Fruit fly (Drosophila melanogaster) whole organism, embryonic: ENCODE measurements around the gene Sfp23F.

Source experiments
- Atf6 ChIP-seq: fragments of 200-800 bp; sonication (Bioruptor generic); IDR thresholded peaks from 2 replicates; pipeline ENCODE4 v1.3.6; 2022; ENCODE audit warnings: missing biosample characterization, missing genetic modification characterization
- B-H2 ChIP-seq: fragments of 200-800 bp; sonication (Bioruptor generic); optimal IDR thresholded peaks from 2 replicates; lab custom pipeline; 2018; ENCODE audit warnings: missing biosample characterization, mild to moderate bottlenecking, missing genetic modification characterization
- BtbVII ChIP-seq: fragments of 200-800 bp; sonication (Bioruptor generic); optimal IDR thresholded peaks from 3 replicates; lab custom pipeline; 2017; ENCODE audit warnings: missing biosample characterization, mild to moderate bottlenecking, missing genetic modification characterization
- CG10267 ChIP-seq: fragments of 200-800 bp; sonication (Bioruptor generic); optimal IDR thresholded peaks from 2 replicates; lab custom pipeline; 2018; ENCODE audit warnings: missing biosample characterization, mild to moderate bottlenecking, missing genetic modification characterization, moderate library complexity
- CG10366 ChIP-seq: fragments of 200-800 bp; sonication (Bioruptor generic); IDR thresholded peaks from 2 replicates; pipeline ENCODE4 v1.3.6; 2022; ENCODE audit warnings: missing biosample characterization, missing genetic modification characterization
- CG12219 ChIP-seq: fragments of 200-800 bp; sonication (Bioruptor generic); optimal IDR thresholded peaks from 3 replicates; lab custom pipeline; 2018; ENCODE audit warnings: missing biosample characterization, mild to moderate bottlenecking, missing genetic modification characterization
- CG12236 ChIP-seq: fragments of 200-800 bp; sonication (Bioruptor generic); optimal IDR thresholded peaks from 2 replicates; lab custom pipeline; 2016; ENCODE audit warnings: missing biosample characterization, missing genetic modification characterization
- CG13775 ChIP-seq: fragments of 200-800 bp; sonication (Bioruptor generic); optimal IDR thresholded peaks from 3 replicates; lab custom pipeline; 2017; ENCODE audit warnings: missing biosample characterization, mild to moderate bottlenecking, missing genetic modification characterization
- CG14441 ChIP-seq: fragments of 200-800 bp; sonication (Bioruptor generic); IDR thresholded peaks from 2 replicates; pipeline ENCODE4 v1.3.6; 2022; ENCODE audit warnings: missing biosample characterization, missing genetic modification characterization
- CG15601 ChIP-seq: fragments of 200-800 bp; sonication (Bioruptor generic); optimal IDR thresholded peaks from 3 replicates; lab custom pipeline; 2019; ENCODE audit warnings: missing biosample characterization, mild to moderate bottlenecking, missing genetic modification characterization, moderate library complexity
- CG1832 ChIP-seq: fragments of 200-800 bp; sonication (Bioruptor generic); optimal IDR thresholded peaks from 2 replicates; lab custom pipeline; 2017; ENCODE audit warnings: missing biosample characterization, mild to moderate bottlenecking, missing genetic modification characterization, inconsistent platforms
- CG2116 ChIP-seq: fragments of 200-800 bp; sonication (Bioruptor generic); optimal IDR thresholded peaks from 3 replicates; lab custom pipeline; 2018; ENCODE audit warnings: missing biosample characterization, mild to moderate bottlenecking, missing genetic modification characterization
- CG2889 ChIP-seq: fragments of 200-800 bp; sonication (Bioruptor generic); IDR thresholded peaks from 3 replicates; pipeline ENCODE4 v1.3.6; 2022; ENCODE audit warnings: missing biosample characterization, missing genetic modification characterization
- CG30403 ChIP-seq: fragments of 200-800 bp; sonication (Bioruptor generic); optimal IDR thresholded peaks from 3 replicates; lab custom pipeline; 2016; ENCODE audit warnings: missing biosample characterization, missing genetic modification characterization
- CG33557 ChIP-seq: fragments of 200-800 bp; sonication (Bioruptor generic); optimal IDR thresholded peaks from 2 replicates; lab custom pipeline; 2019; ENCODE audit warnings: missing biosample characterization, mild to moderate bottlenecking, missing genetic modification characterization, moderate library complexity
- CG3838 ChIP-seq: fragments of 200-800 bp; sonication (Bioruptor generic); optimal IDR thresholded peaks from 3 replicates; lab custom pipeline; 2016; ENCODE audit warnings: missing biosample characterization, missing genetic modification characterization
- CG42726 ChIP-seq: fragments of 200-800 bp; sonication (Bioruptor generic); IDR thresholded peaks from 2 replicates; pipeline ENCODE4 v1.3.6; 2022; ENCODE audit warnings: missing biosample characterization, missing genetic modification characterization; ENCODE audit not compliant: partially characterized antibody
- Camta ChIP-seq: fragments of 200-800 bp; sonication (Bioruptor generic); optimal IDR thresholded peaks from 2 replicates; lab custom pipeline; 2016; ENCODE audit warnings: missing biosample characterization, missing genetic modification characterization
- Dip3 ChIP-seq: fragments of 200-800 bp; sonication (Bioruptor generic); optimal IDR thresholded peaks from 3 replicates; lab custom pipeline; 2016; ENCODE audit warnings: missing biosample characterization, missing genetic modification characterization
- Drgx ChIP-seq: fragments of 200-800 bp; sonication (Bioruptor generic); IDR thresholded peaks from 2 replicates; pipeline ENCODE4 v1.3.6; 2022; ENCODE audit warnings: missing biosample characterization, missing genetic modification characterization
- E2f2 ChIP-seq: fragments of 200-800 bp; sonication (Bioruptor generic); IDR thresholded peaks from 2 replicates; pipeline ENCODE4 v1.3.6; 2022; ENCODE audit warnings: missing biosample characterization, missing genetic modification characterization
- GATAe ChIP-seq: fragments of 200-800 bp; sonication (Bioruptor generic); conservative IDR thresholded peaks from 2 replicates; pipeline ENCODE4 v1.3.6; 2022; ENCODE audit warnings: missing biosample characterization, missing genetic modification characterization
- H2.0 ChIP-seq: fragments of 200-800 bp; sonication (Bioruptor generic); IDR thresholded peaks from 2 replicates; pipeline ENCODE4 v1.3.6; 2022; ENCODE audit warnings: missing biosample characterization, missing genetic modification characterization
- Hr39 ChIP-seq: fragments of >200 bp; optimal IDR thresholded peaks from 2 replicates; lab custom pipeline; 2017
- Mad ChIP-seq: fragments of 200-800 bp; sonication (Bioruptor generic); optimal IDR thresholded peaks from 2 replicates; lab custom pipeline; 2016; ENCODE audit warnings: missing biosample characterization, missing genetic modification characterization
- Max ChIP-seq: fragments of 200-800 bp; sonication (Bioruptor generic); optimal IDR thresholded peaks from 2 replicates; lab custom pipeline; 2016; ENCODE audit warnings: missing biosample characterization, mild to moderate bottlenecking, missing genetic modification characterization
- Poxn ChIP-seq: fragments of 200-800 bp; sonication (Bioruptor generic); IDR thresholded peaks from 2 replicates; pipeline ENCODE4 v1.3.6; 2022; ENCODE audit warnings: missing biosample characterization, missing genetic modification characterization
- Ptx1 ChIP-seq: fragments of 200-800 bp; sonication (Bioruptor generic); IDR thresholded peaks from 2 replicates; pipeline ENCODE4 v1.3.6; 2022; ENCODE audit warnings: missing biosample characterization, missing genetic modification characterization
- Scr ChIP-seq: fragments of 200-800 bp; sonication (Bioruptor generic); IDR thresholded peaks from 2 replicates; pipeline ENCODE4 v1.3.6; 2022; ENCODE audit warnings: missing biosample characterization, missing genetic modification characterization; ENCODE audit not compliant: partially characterized antibody
- Xrp1 ChIP-seq: fragments of 200-800 bp; sonication (Bioruptor generic); IDR thresholded peaks from 2 replicates; pipeline ENCODE4 v1.3.6; 2022; ENCODE audit warnings: missing biosample characterization, missing genetic modification characterization
- ab ChIP-seq: fragments of 200-800 bp; sonication (Bioruptor generic); optimal IDR thresholded peaks from 2 replicates; lab custom pipeline; 2016; ENCODE audit warnings: missing biosample characterization, missing genetic modification characterization
- al ChIP-seq: fragments of 200-800 bp; sonication (Bioruptor generic); IDR thresholded peaks from 2 replicates; pipeline ENCODE4 v1.3.6; 2022; ENCODE audit warnings: missing biosample characterization, missing genetic modification characterization
- aop ChIP-seq: fragments of 200-800 bp; sonication (Bioruptor generic); IDR thresholded peaks from 2 replicates; pipeline ENCODE4 v1.3.6; 2022; ENCODE audit warnings: missing biosample characterization, missing genetic modification characterization
- ap ChIP-seq: fragments of 200-800 bp; sonication (Bioruptor generic); IDR thresholded peaks from 2 replicates; pipeline ENCODE4 v1.3.6; 2022; ENCODE audit warnings: missing biosample characterization, missing genetic modification characterization
- bcd ChIP-seq: fragments of 200-800 bp; sonication (Bioruptor generic); optimal IDR thresholded peaks from 2 replicates; lab custom pipeline; 2017; ENCODE audit warnings: missing biosample characterization, mild to moderate bottlenecking, missing genetic modification characterization
- br ChIP-seq: fragments of >200 bp; optimal IDR thresholded peaks from 2 replicates; lab custom pipeline; 2017
- caup ChIP-seq: fragments of 200-800 bp; sonication (Bioruptor generic); optimal IDR thresholded peaks from 3 replicates; lab custom pipeline; 2017; ENCODE audit warnings: missing biosample characterization, mild to moderate bottlenecking, missing genetic modification characterization, moderate library complexity; ENCODE audit not compliant: severe bottlenecking
- chif ChIP-seq, 2 experiments: fragments of 200-800 bp; sonication (Bioruptor generic); optimal IDR thresholded peaks; 3 replicates each; lab custom pipeline; 2016; ENCODE audit warnings: missing biosample characterization in 2 of 2, missing genetic modification characterization in 2 of 2
- exex ChIP-seq: fragments of 200-800 bp; sonication (Bioruptor generic); optimal IDR thresholded peaks from 4 replicates; lab custom pipeline; 2018; ENCODE audit warnings: missing biosample characterization, mild to moderate bottlenecking, missing genetic modification characterization, moderate library complexity
- her ChIP-seq: fragments of 200-800 bp; sonication (Bioruptor generic); optimal IDR thresholded peaks from 2 replicates; lab custom pipeline; 2016; ENCODE audit warnings: missing biosample characterization, missing genetic modification characterization
- inv ChIP-seq: fragments of 200-800 bp; sonication (Bioruptor generic); IDR thresholded peaks from 2 replicates; pipeline ENCODE4 v1.3.6; 2022; ENCODE audit warnings: missing biosample characterization, missing genetic modification characterization; ENCODE audit not compliant: partially characterized antibody
- kah ChIP-seq: fragments of 200-800 bp; sonication (Bioruptor generic); optimal IDR thresholded peaks from 2 replicates; lab custom pipeline; 2018; ENCODE audit warnings: missing biosample characterization, mild to moderate bottlenecking, missing genetic modification characterization
- lilli ChIP-seq: fragments of 200-800 bp; sonication (Bioruptor generic); optimal IDR thresholded peaks from 3 replicates; lab custom pipeline; 2016; ENCODE audit warnings: missing biosample characterization, missing genetic modification characterization
- oc ChIP-seq: fragments of 200-800 bp; sonication (Bioruptor generic); optimal IDR thresholded peaks from 2 replicates; lab custom pipeline; 2018; ENCODE audit warnings: missing biosample characterization, mild to moderate bottlenecking, missing genetic modification characterization, moderate library complexity
- org-1 ChIP-seq: fragments of 200-800 bp; sonication (Bioruptor generic); optimal IDR thresholded peaks from 2 replicates; lab custom pipeline; 2017; ENCODE audit warnings: missing biosample characterization, missing genetic modification characterization
- ranshi ChIP-seq: fragments of 200-800 bp; sonication (Bioruptor generic); IDR thresholded peaks from 2 replicates; pipeline ENCODE4 v1.3.6; 2022; ENCODE audit warnings: missing biosample characterization, missing genetic modification characterization
- row ChIP-seq: fragments of 200-800 bp; sonication (Bioruptor generic); IDR thresholded peaks from 3 replicates; pipeline ENCODE4 v1.3.6; 2022; ENCODE audit warnings: missing biosample characterization, missing genetic modification characterization
- tgo ChIP-seq: fragments of 200-800 bp; sonication (Bioruptor generic); IDR thresholded peaks from 3 replicates; pipeline ENCODE4 v1.3.6; 2022; ENCODE audit warnings: missing biosample characterization, missing genetic modification characterization
- twi ChIP-seq: fragments of 200-800 bp; optimal IDR thresholded peaks from 2 replicates; lab custom pipeline; 2019; ENCODE audit warnings: missing biosample characterization, mild to moderate bottlenecking, missing genetic modification characterization, moderate library complexity
- unpg ChIP-seq: fragments of 200-800 bp; sonication (Bioruptor generic); optimal IDR thresholded peaks from 3 replicates; lab custom pipeline; 2018; ENCODE audit warnings: missing biosample characterization, mild to moderate bottlenecking, missing genetic modification characterization, moderate library complexity
- wor ChIP-seq: fragments of 200-800 bp; sonication (Bioruptor generic); IDR thresholded peaks from 2 replicates; pipeline ENCODE4 v1.3.6; 2022; ENCODE audit warnings: missing biosample characterization, missing genetic modification characterization

Gene Sfp23F

dm6 chr2L:3338566-3339215, 48.9 kb downstream of the Sfp23F start (continued):
- TF ChIP-seq Scr (GFP tag; lab: Robert Waterston, UW) (no peak), CG1832 (GFP tag; lab: Kevin White, UChicago) (no peak), Camta (GFP tag; lab: Kevin White, UChicago) (peak; percentile 87), br (lab: Kevin White, UChicago) (no peak), Drgx (GFP tag; lab: Robert Waterston, UW) (peak; percentile 87), chif (GFP tag; optimal IDR thresholded peaks at IDR 0.05; lab: Kevin White, UChicago) (peak; percentile 90 to 93), CG10366 (GFP tag; lab: Robert Waterston, UW) (peak; percentile 75), Xrp1 (GFP tag; lab: Robert Waterston, UW) (peak; percentile 92; the same call in 1 of the 2 replicates), Poxn (GFP tag; lab: Robert Waterston, UW) (no peak), GATAe (GFP tag; lab: Robert Waterston, UW) (no peak), H2.0 (GFP tag; lab: Robert Waterston, UW) (peak; percentile 65), CG33557 (GFP tag; lab: Kevin White, UChicago) (peak; percentile 39), bcd (peak; percentile 68), kah (GFP tag; lab: Kevin White, UChicago) (peak; percentile 16), caup (GFP tag; lab: Kevin White, UChicago) (no peak), row (peak; percentile 86), Max (peak; percentile 50), al (no peak), E2f2 (GFP tag; lab: Robert Waterston, UW) (peak; percentile 19; the same call in 1 of the 2 replicates), CG10267 (tag; lab: Kevin White, UChicago) (peak; percentile 81), exex (tag; lab: Kevin White, UChicago) (no peak), aop (GFP tag; lab: Robert Waterston, UW) (0 out of 2 replicates have a peak, but pooled peaks have one; percentile 7), inv (GFP tag; lab: Robert Waterston, UW) (no peak), CG30403 (peak; percentile 84), twi (tag; lab: Kevin White, UChicago) (peak; percentile 53), CG3838 (peak; percentile 45), tgo (GFP tag; lab: Robert Waterston, UW) (peak; percentile 65), ranshi (GFP tag; lab: Robert Waterston, UW) (peak; percentile 68; the same call in 1 of the 2 replicates), Mad (GFP tag; lab: Kevin White, UChicago) (peak; percentile 72), CG14441 (GFP tag; lab: Robert Waterston, UW) (0 out of 2 replicates have a peak, but pooled peaks have one; percentile 51), CG12236 (GFP tag; lab: Kevin White, UChicago) (peak; percentile 75), CG42726 (no peak), Hr39 (lab: Kevin White, UChicago) (no peak), CG2889 (GFP tag; lab: Robert Waterston, UW) (peak; percentile 33; the same call in 1 of the 3 replicates), Atf6 (GFP tag; lab: Robert Waterston, UW) (no peak), ab (GFP tag; lab: Kevin White, UChicago) (peak; percentile 61), B-H2 (GFP tag; lab: Kevin White, UChicago) (no peak), Ptx1 (GFP tag; lab: Robert Waterston, UW) (peak; percentile 80), org-1 (GFP tag; lab: Kevin White, UChicago) (peak; percentile 73), CG2116 (peak; percentile 5), her (no peak), lilli (GFP tag; lab: Kevin White, UChicago) (peak; percentile 67), CG12219 (GFP tag; lab: Kevin White, UChicago) (peak; percentile 39), CG15601 (tag; lab: Kevin White, UChicago) (peak; percentile 74), CG13775 (GFP tag; lab: Kevin White, UChicago) (peak; percentile 25), oc (peak; percentile 90), Dip3 (GFP tag; lab: Kevin White, UChicago) (no peak), unpg (GFP tag; lab: Kevin White, UChicago) (peak; percentile 84), wor (GFP tag; lab: Robert Waterston, UW) (peak; percentile 70), BtbVII (GFP tag; lab: Kevin White, UChicago) (no peak), ap (GFP tag; lab: Robert Waterston, UW) (peak; percentile 54)
